Worm (Caenorhabditis elegans) whole organism, L1 larva: Measurements from ENCODE around the gene glt-1.

Source experiments
- C16A3.4 ChIP-seq: fragments of 150-350 bp; optimal IDR thresholded peaks from 2 replicates; lab custom pipeline; 2014; ENCODE audit warnings: missing biosample characterization, missing genetic modification characterization
- Y116A8C.19 ChIP-seq: sonication (generic microtip); optimal IDR thresholded peaks from 2 replicates; lab custom pipeline; 2016; ENCODE audit warnings: missing compliant biosample characterization, missing genetic modification characterization, borderline replicate concordance
- aha-1 ChIP-seq: fragments of 150-350 bp; optimal IDR thresholded peaks from 2 replicates; lab custom pipeline; 2014; ENCODE audit warnings: missing biosample characterization, missing genetic modification characterization
- ama-1 ChIP-seq: fragments of 150-350 bp; optimal IDR thresholded peaks from 2 replicates; lab custom pipeline; 2014
- blmp-1 ChIP-seq: fragments of 150-350 bp; optimal IDR thresholded peaks from 2 replicates; lab custom pipeline; 2014; ENCODE audit warnings: missing biosample characterization, missing genetic modification characterization
- ceh-8 ChIP-seq: fragments of 200-800 bp; sonication (Bioruptor generic); optimal IDR thresholded peaks from 2 replicates; lab custom pipeline; 2018; ENCODE audit warnings: mild to moderate bottlenecking, missing genetic modification characterization, moderate library complexity, missing compliant biosample characterization
- ceh-82 ChIP-seq, 3 experiments: fragments of 150-350 bp in 1 of 3; sonication (generic microtip) in 2 of 3; optimal IDR thresholded peaks; 2 replicates each; lab custom pipeline; 2014 to 2017; ENCODE audit warnings: missing biosample characterization in 3 of 3, missing genetic modification characterization in 3 of 3
- ces-1 ChIP-seq: fragments of 150-350 bp; optimal IDR thresholded peaks from 2 replicates; lab custom pipeline; 2014; ENCODE audit warnings: missing biosample characterization, missing genetic modification reagents, missing genetic modification characterization
- dpl-1 ChIP-seq, 3 experiments: fragments of 150-350 bp in 2 of 3; sonication (generic microtip) in 1 of 3; optimal IDR thresholded peaks; 2 replicates each; lab custom pipeline; 2014 to 2017; ENCODE audit warnings: missing biosample characterization in 3 of 3, missing genetic modification characterization in 3 of 3, missing genetic modification reagents in 3 of 3
- dsc-1 ChIP-seq: sonication (generic microtip); optimal IDR thresholded peaks from 2 replicates; lab custom pipeline; 2016; ENCODE audit warnings: mild to moderate bottlenecking, missing genetic modification characterization, missing compliant biosample characterization
- efl-1 ChIP-seq, 4 experiments: fragments of 150-350 bp; optimal IDR thresholded peaks in 3 of 4; peaks in 1 of 4; 1 replicate in 1 of 4; 2 replicates in 3 of 4; lab custom pipeline; 2014; ENCODE audit warnings: missing biosample characterization in 2 of 4, missing genetic modification characterization in 2 of 4, missing genetic modification reagents in 2 of 4
- egl-13 ChIP-seq: sonication (generic microtip); optimal IDR thresholded peaks from 2 replicates; lab custom pipeline; 2016; ENCODE audit warnings: missing genotype, missing genetic modification reagents, missing genetic modification characterization, missing compliant biosample characterization
- elt-2 ChIP-seq: sonication (generic microtip); optimal IDR thresholded peaks from 2 replicates; lab custom pipeline; 2016; ENCODE audit warnings: missing genetic modification characterization, mild to moderate bottlenecking, inconsistent platforms, missing compliant biosample characterization, missing genetic modification reagents
- elt-3 ChIP-seq, 6 experiments: fragments of 150-350 bp in 1 of 6; sonication (generic microtip); optimal IDR thresholded peaks; 2 replicates each; lab custom pipeline; 2017 to 2018; ENCODE audit warnings: missing biosample characterization in 6 of 6, missing genetic modification characterization in 6 of 6, inconsistent platforms in 1 of 6
- ets-5 ChIP-seq: fragments of 200-800 bp; sonication (Bioruptor generic); IDR thresholded peaks from 2 replicates; pipeline ENCODE4 v1.3.6; 2022; ENCODE audit warnings: missing genetic modification characterization, missing compliant biosample characterization
- fkh-10 ChIP-seq: sonication (generic microtip); optimal IDR thresholded peaks from 2 replicates; lab custom pipeline; 2017; ENCODE audit warnings: missing biosample characterization, missing genetic modification reagents, missing genetic modification characterization
- fkh-8 ChIP-seq: sonication (generic microtip); optimal IDR thresholded peaks from 2 replicates; lab custom pipeline; 2016; ENCODE audit warnings: mild to moderate bottlenecking, missing genetic modification characterization, missing compliant biosample characterization
- fos-1 ChIP-seq: fragments of 150-350 bp; optimal IDR thresholded peaks from 2 replicates; lab custom pipeline; 2014; ENCODE audit warnings: missing biosample characterization, missing genetic modification characterization
- hlh-17 ChIP-seq: fragments of 200-800 bp; sonication (Bioruptor generic); optimal IDR thresholded peaks from 2 replicates; lab custom pipeline; 2018; ENCODE audit warnings: missing genetic modification characterization, mild to moderate bottlenecking, missing compliant biosample characterization, moderate library complexity, borderline replicate concordance
- jun-1 ChIP-seq: fragments of 150-350 bp; optimal IDR thresholded peaks from 2 replicates; lab custom pipeline; 2014; ENCODE audit warnings: missing biosample characterization, missing genetic modification reagents, missing genetic modification characterization
- lin-13 ChIP-seq: fragments of 150-350 bp; optimal IDR thresholded peaks from 2 replicates; lab custom pipeline; 2014; ENCODE audit warnings: missing biosample characterization, missing genetic modification reagents, missing genetic modification characterization
- lin-14 ChIP-seq: fragments of 200-800 bp; sonication (Bioruptor generic); optimal IDR thresholded peaks from 2 replicates; lab custom pipeline; 2018; ENCODE audit warnings: mild to moderate bottlenecking, missing genetic modification characterization, moderate library complexity, missing compliant biosample characterization
- lin-35 ChIP-seq, 2 experiments: fragments of 150-350 bp; optimal IDR thresholded peaks; 2 replicates each; lab custom pipeline; 2014; ENCODE audit warnings: missing biosample characterization in 2 of 2, missing genetic modification characterization in 2 of 2, missing genetic modification reagents in 2 of 2
- lin-39 ChIP-seq: fragments of 150-350 bp; optimal IDR thresholded peaks from 2 replicates; lab custom pipeline; 2014; ENCODE audit warnings: missing biosample characterization, missing genetic modification reagents, missing genetic modification characterization
- lsy-2 ChIP-seq, 2 experiments: fragments of 150-350 bp; optimal IDR thresholded peaks; 2 replicates each; lab custom pipeline; 2014; ENCODE audit warnings: missing biosample characterization in 2 of 2, missing genetic modification characterization in 2 of 2
- mab-9 ChIP-seq: fragments of 200-800 bp; sonication (Bioruptor generic); IDR thresholded peaks from 2 replicates; pipeline ENCODE4 v1.3.6; 2022; ENCODE audit warnings: missing genetic modification reagents, missing genetic modification characterization, missing compliant biosample characterization
- mdl-1 ChIP-seq, 2 experiments: fragments of 150-350 bp; optimal IDR thresholded peaks; 2 replicates each; lab custom pipeline; 2014 to 2017; ENCODE audit warnings: missing biosample characterization in 2 of 2, missing genetic modification characterization in 2 of 2, inconsistent platforms in 1 of 2
- mep-1 ChIP-seq: fragments of 150-350 bp; optimal IDR thresholded peaks from 2 replicates; lab custom pipeline; 2014; ENCODE audit warnings: missing biosample characterization, missing genetic modification characterization
- nhr-11 ChIP-seq: fragments of 150-350 bp; optimal IDR thresholded peaks from 2 replicates; lab custom pipeline; 2014; ENCODE audit warnings: missing biosample characterization, missing genetic modification characterization
- nhr-12 ChIP-seq: sonication (generic microtip); optimal IDR thresholded peaks from 2 replicates; lab custom pipeline; 2017; ENCODE audit warnings: missing biosample characterization, missing genetic modification characterization
- nhr-19 ChIP-seq: fragments of 200-800 bp; sonication (Bioruptor generic); conservative IDR thresholded peaks from 2 replicates; pipeline ENCODE4 v1.3.6; 2022; ENCODE audit warnings: missing genetic modification characterization, missing compliant biosample characterization
- nhr-237 ChIP-seq: fragments of 150-350 bp; optimal IDR thresholded peaks from 2 replicates; lab custom pipeline; 2014; ENCODE audit warnings: missing biosample characterization, missing genetic modification characterization
- nhr-47 ChIP-seq: sonication (generic microtip); optimal IDR thresholded peaks from 2 replicates; lab custom pipeline; 2016; ENCODE audit warnings: mild to moderate bottlenecking, missing genetic modification characterization, moderate library complexity, missing compliant biosample characterization
- nhr-71 ChIP-seq: sonication (generic microtip); optimal IDR thresholded peaks from 2 replicates; lab custom pipeline; 2016; ENCODE audit warnings: mild to moderate bottlenecking, missing genetic modification characterization, moderate library complexity, missing compliant biosample characterization
- nhr-76 ChIP-seq: sonication (generic microtip); optimal IDR thresholded peaks from 2 replicates; lab custom pipeline; 2017; ENCODE audit warnings: missing biosample characterization, missing genetic modification characterization
- nhr-85 ChIP-seq: sonication (generic microtip); peaks from one replicate; lab custom pipeline; 2016; ENCODE audit warnings: missing genetic modification characterization, inconsistent platforms, missing compliant biosample characterization
- nhr-90 ChIP-seq: sonication (generic microtip); optimal IDR thresholded peaks from 2 replicates; lab custom pipeline; 2016; ENCODE audit warnings: mild to moderate bottlenecking, missing genetic modification characterization, missing compliant biosample characterization; ENCODE audit not compliant: poor library complexity
- rnt-1 ChIP-seq: sonication (generic microtip); optimal IDR thresholded peaks from 2 replicates; lab custom pipeline; 2016; ENCODE audit warnings: mild to moderate bottlenecking, missing genetic modification characterization, moderate library complexity, missing compliant biosample characterization
- snu-23 ChIP-seq: sonication (generic microtip); optimal IDR thresholded peaks from 2 replicates; lab custom pipeline; 2016; ENCODE audit warnings: missing genetic modification characterization, missing compliant biosample characterization
- sptf-1 ChIP-seq: fragments of 150-350 bp; optimal IDR thresholded peaks from 2 replicates; lab custom pipeline; 2014; ENCODE audit warnings: missing biosample characterization, missing genetic modification characterization
- sup-37 ChIP-seq: fragments of 200-800 bp; sonication (Bioruptor generic); optimal IDR thresholded peaks from 2 replicates; lab custom pipeline; 2018; ENCODE audit warnings: mild to moderate bottlenecking, missing genetic modification characterization, missing compliant biosample characterization
- swsn-7 ChIP-seq: sonication (generic microtip); optimal IDR thresholded peaks from 2 replicates; lab custom pipeline; 2016; ENCODE audit warnings: missing genetic modification characterization, missing compliant biosample characterization
- tbx-2 ChIP-seq: sonication (generic microtip); optimal IDR thresholded peaks from 2 replicates; lab custom pipeline; 2016; ENCODE audit warnings: missing genetic modification characterization, missing compliant biosample characterization
- unc-62 ChIP-seq: fragments of 150-350 bp; optimal IDR thresholded peaks from 2 replicates; lab custom pipeline; 2014; ENCODE audit warnings: missing biosample characterization, missing genetic modification reagents, missing genetic modification characterization
- unc-86 ChIP-seq: sonication (generic microtip); optimal IDR thresholded peaks from 2 replicates; lab custom pipeline; 2016; ENCODE audit warnings: missing genetic modification characterization, missing compliant biosample characterization
- vab-15 ChIP-seq: sonication (generic microtip); optimal IDR thresholded peaks from 2 replicates; lab custom pipeline; 2017; ENCODE audit warnings: missing genotype, mild to moderate bottlenecking, missing genetic modification characterization, missing compliant biosample characterization
- zag-1 ChIP-seq: fragments of 150-350 bp; optimal IDR thresholded peaks from 2 replicates; lab custom pipeline; 2014; ENCODE audit warnings: missing biosample characterization, missing genetic modification characterization
- zip-4 ChIP-seq: fragments of 200-800 bp; sonication (Bioruptor generic); optimal IDR thresholded peaks from 2 replicates; lab custom pipeline; 2018; ENCODE audit warnings: mild to moderate bottlenecking, missing genetic modification characterization, moderate library complexity, missing compliant biosample characterization
- ztf-11 ChIP-seq, 2 experiments: sonication (generic microtip); optimal IDR thresholded peaks; 2 replicates each; lab custom pipeline; 2016 to 2017; ENCODE audit warnings: missing genetic modification characterization in 2 of 2, missing biosample characterization in 1 of 2, missing compliant biosample characterization in 1 of 2

Gene glt-1

DNA sequence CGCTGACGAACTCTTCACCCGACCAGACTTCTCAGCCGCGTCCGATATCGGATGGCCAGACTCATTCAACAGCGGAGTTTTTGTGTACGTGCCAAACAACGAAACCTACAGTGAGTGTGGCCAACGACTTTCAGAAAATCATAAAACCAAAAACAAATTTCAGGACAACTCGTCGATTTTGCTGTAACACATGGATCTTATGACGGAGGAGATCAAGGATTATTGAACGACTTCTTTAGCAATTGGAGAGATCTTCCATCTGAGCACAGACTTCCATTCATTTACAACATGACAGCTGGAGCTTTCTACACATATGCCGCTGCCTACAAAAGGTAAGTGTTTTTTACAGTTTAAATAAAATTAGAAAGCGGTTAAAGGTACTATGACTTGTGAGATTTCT is 42.2 kb downstream of the glt-1 start:
- TF ChIP-seq sup-37 (no peak), rnt-1 (no peak), Y116A8C.19 (no peak), fkh-10 (GFP tag; lab: Kevin White, UChicago) (no peak), unc-62 (no peak), snu-23 (no peak), ceh-8 (GFP tag; lab: Kevin White, UChicago) (no peak), tbx-2 (tag; lab: Kevin White, UChicago) (no peak), ztf-11 (tag; optimal IDR thresholded peaks at IDR 0.05; lab: Kevin White, UChicago) (no peak), lin-13 (GFP tag; lab: Kevin White, UChicago) (no peak), mep-1 (tag; lab: Kevin White, UChicago) (no peak), nhr-12 (tag; lab: Kevin White, UChicago) (no peak), lin-39 (tag; lab: Kevin White, UChicago) (no peak), fkh-8 (tag; lab: Kevin White, UChicago) (no peak), mdl-1 (tag; optimal IDR thresholded peaks at IDR 0.05; lab: Kevin White, UChicago) (no peak), zip-4 (GFP tag; lab: Kevin White, UChicago) (no peak), egl-13 (no peak), C16A3.4 (tag; lab: Kevin White, UChicago) (no peak), jun-1 (tag; lab: Kevin White, UChicago) (no peak)

DNA sequence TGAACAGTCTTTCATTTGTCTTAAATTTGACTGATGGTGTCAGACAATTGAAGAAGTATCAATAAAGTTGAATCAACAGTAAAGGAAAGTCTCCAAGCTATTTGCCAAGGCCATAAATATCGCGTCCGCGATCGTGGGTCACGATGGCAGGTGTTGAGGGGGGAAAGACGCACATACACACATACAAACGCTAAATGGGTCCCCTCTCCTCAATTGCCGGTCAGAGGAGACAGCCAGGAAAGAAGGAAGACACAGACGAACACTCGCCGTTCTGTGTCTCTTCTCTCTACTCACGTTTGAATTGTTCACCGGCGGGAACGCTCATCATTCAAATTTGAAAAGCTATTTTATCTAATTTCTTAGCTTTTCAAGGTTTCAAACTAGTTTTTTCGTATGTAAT is 45.0 kb downstream of the glt-1 start:
- TF ChIP-seq lin-35 (GFP tag; optimal IDR thresholded peaks at IDR 0.05; lab: Kevin White, UChicago) (peak; percentile 40 to 53), efl-1 (optimal IDR thresholded peaks at IDR 0.05; lab: Kevin White, UChicago) (peak in 1 of 2 experiments; percentile 59), efl-1 (GFP tag; optimal IDR thresholded peaks at IDR 0.05 in 1 of 2; lab: Kevin White, UChicago) (peak in 1 of 2 experiments; percentile 49), mdl-1 (tag; optimal IDR thresholded peaks at IDR 0.05; lab: Kevin White, UChicago) (peak in 1 of 2 experiments; percentile 19), mep-1 (tag; lab: Kevin White, UChicago) (peak; percentile 37), swsn-7 (peak; percentile 1), tbx-2 (tag; lab: Kevin White, UChicago) (peak; percentile 12), nhr-47 (peak; percentile 28), Y116A8C.19 (no peak), nhr-76 (tag; lab: Kevin White, UChicago) (no peak), ama-1 (peak; percentile 56), lsy-2 (tag; optimal IDR thresholded peaks at IDR 0.05; lab: Kevin White, UChicago) (peak; percentile 13 to 40), snu-23 (peak; percentile 39), nhr-71 (tag; lab: Kevin White, UChicago) (peak; percentile 30), lin-14 (GFP tag; lab: Kevin White, UChicago) (peak; percentile 79), nhr-19 (GFP tag; lab: Robert Waterston, UW) (0 out of 2 replicates have a peak, but pooled peaks have one; percentile 3), lin-39 (tag; lab: Kevin White, UChicago) (no peak), elt-3 (tag; optimal IDR thresholded peaks at IDR 0.05; lab: Kevin White, UChicago) (no peak), blmp-1 (tag; lab: Kevin White, UChicago) (peak; percentile 64), nhr-90 (tag; lab: Kevin White, UChicago) (peak; percentile 15), ceh-82 (tag; optimal IDR thresholded peaks at IDR 0.05; lab: Kevin White, UChicago) (peak in 1 of 3 experiments; percentile 2), nhr-85 (tag; lab: Kevin White, UChicago) (peak; percentile 61), rnt-1 (peak; percentile 38), dpl-1 (GFP tag; optimal IDR thresholded peaks at IDR 0.05; lab: Kevin White, UChicago) (peak; percentile 17 to 48 (median 31)), ets-5 (no peak), C16A3.4 (tag; lab: Kevin White, UChicago) (peak; percentile 29)

DNA sequence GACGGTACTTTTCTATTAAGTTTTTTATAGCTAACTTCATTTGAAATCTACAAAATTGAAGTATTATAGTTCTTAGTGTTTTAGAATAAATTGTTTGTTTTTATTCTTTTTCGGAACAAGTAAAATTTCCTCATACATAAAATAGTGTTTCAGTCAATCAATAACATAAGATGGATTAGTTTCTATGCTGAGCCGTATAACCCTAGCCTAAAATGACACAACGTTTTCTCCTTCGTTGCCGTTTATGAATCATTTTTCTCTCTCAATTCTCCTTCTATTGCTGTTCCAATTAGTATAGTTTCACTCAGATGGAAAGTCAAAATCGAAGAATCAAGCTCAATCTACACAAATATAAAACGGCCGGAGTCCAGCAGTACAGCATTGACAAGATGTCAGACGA is 46.4 kb downstream of the glt-1 start, which contains the start of gene rgs-7:
rgs-7 (plus strand) TSS at position 301 of the 400 bp plus-strand sequence.
- TF ChIP-seq aha-1 (tag; lab: Kevin White, UChicago) (no peak), sptf-1 (tag; lab: Kevin White, UChicago) (no peak), mep-1 (tag; lab: Kevin White, UChicago) (no peak), unc-86 (tag; lab: Kevin White, UChicago) (no peak), nhr-237 (tag; lab: Kevin White, UChicago) (no peak), mab-9 (GFP tag; lab: Robert Waterston, UW) (no peak), snu-23 (no peak), vab-15 (tag; lab: Kevin White, UChicago) (no peak), nhr-85 (tag; lab: Kevin White, UChicago) (no peak), nhr-11 (tag; lab: Kevin White, UChicago) (no peak), elt-2 (tag; lab: Kevin White, UChicago) (no peak), fos-1 (no peak), lin-39 (tag; lab: Kevin White, UChicago) (no peak), efl-1 (optimal IDR thresholded peaks at IDR 0.05; lab: Kevin White, UChicago) (no peak), efl-1 (GFP tag; optimal IDR thresholded peaks at IDR 0.05 in 1 of 2; lab: Kevin White, UChicago) (no peak), ces-1 (GFP tag; lab: Kevin White, UChicago) (no peak), tbx-2 (tag; lab: Kevin White, UChicago) (no peak), zag-1 (tag; lab: Kevin White, UChicago) (no peak), dsc-1 (tag; lab: Kevin White, UChicago) (no peak), hlh-17 (GFP tag; lab: Kevin White, UChicago) (no peak)
